Fruit fly (Drosophila melanogaster) whole organism, embryonic: Measurements from ENCODE around the gene CG15155.

Experiments used
- CG1024 ChIP-seq: fragments of 200-800 bp; sonication (Bioruptor generic); IDR thresholded peaks from 2 replicates; pipeline ENCODE4 v1.3.6; 2022; ENCODE audit warnings: missing biosample characterization, missing genetic modification characterization
- CG1529 ChIP-seq: fragments of 200-800 bp; sonication (Bioruptor generic); optimal IDR thresholded peaks from 3 replicates; lab custom pipeline; 2018; ENCODE audit warnings: missing biosample characterization, missing genetic modification characterization
- CG1603 ChIP-seq: fragments of 200-800 bp; sonication (Bioruptor generic); optimal IDR thresholded peaks from 2 replicates; lab custom pipeline; 2019; ENCODE audit warnings: missing biosample characterization, mild to moderate bottlenecking, missing genetic modification characterization, moderate library complexity
- CG16815 ChIP-seq: fragments of 200-800 bp; sonication (Bioruptor generic); optimal IDR thresholded peaks from 3 replicates; lab custom pipeline; 2017; ENCODE audit warnings: missing biosample characterization, mild to moderate bottlenecking, missing genetic modification characterization
- CG17568 ChIP-seq: fragments of 200-800 bp; sonication (Bioruptor generic); optimal IDR thresholded peaks from 2 replicates; lab custom pipeline; 2018; ENCODE audit warnings: missing biosample characterization, mild to moderate bottlenecking, missing genetic modification characterization, moderate library complexity
- CG17912 ChIP-seq: fragments of 200-800 bp; sonication (Bioruptor generic); optimal IDR thresholded peaks from 2 replicates; lab custom pipeline; 2018; ENCODE audit warnings: missing biosample characterization, mild to moderate bottlenecking, missing genetic modification characterization
- CG18764 ChIP-seq: fragments of 200-800 bp; sonication (Bioruptor generic); optimal IDR thresholded peaks from 3 replicates; lab custom pipeline; 2016; ENCODE audit warnings: missing biosample characterization, missing genetic modification characterization
- CG2199 ChIP-seq: fragments of 200-800 bp; sonication (Bioruptor generic); IDR thresholded peaks from 3 replicates; pipeline ENCODE4 v1.3.6; 2022; ENCODE audit warnings: missing biosample characterization, missing genetic modification characterization
- CG2875 ChIP-seq: fragments of 200-800 bp; sonication (Bioruptor generic); optimal IDR thresholded peaks from 2 replicates; lab custom pipeline; 2017; ENCODE audit warnings: missing biosample characterization, mild to moderate bottlenecking, missing genetic modification characterization, missing genetic modification reagents
- CG31365 ChIP-seq: fragments of 200-800 bp; sonication (Bioruptor generic); optimal IDR thresholded peaks from 2 replicates; lab custom pipeline; 2018; ENCODE audit warnings: missing biosample characterization, mild to moderate bottlenecking, missing genetic modification characterization
- CG4424 ChIP-seq: fragments of 200-800 bp; sonication (Bioruptor generic); optimal IDR thresholded peaks from 3 replicates; lab custom pipeline; 2016; ENCODE audit warnings: missing biosample characterization, missing genetic modification characterization
- CG4707 ChIP-seq: fragments of 200-800 bp; sonication (Bioruptor generic); optimal IDR thresholded peaks from 2 replicates; lab custom pipeline; 2018; ENCODE audit warnings: missing biosample characterization, mild to moderate bottlenecking, missing genetic modification characterization, moderate library complexity
- CG7372 ChIP-seq: fragments of 200-800 bp; sonication (Bioruptor generic); IDR thresholded peaks from 2 replicates; pipeline ENCODE4 v1.3.6; 2022; ENCODE audit warnings: missing biosample characterization, missing genetic modification characterization
- E2f2 ChIP-seq: fragments of 200-800 bp; sonication (Bioruptor generic); IDR thresholded peaks from 2 replicates; pipeline ENCODE4 v1.3.6; 2022; ENCODE audit warnings: missing biosample characterization, missing genetic modification characterization
- HHEX ChIP-seq: fragments of 200-800 bp; sonication (Bioruptor generic); optimal IDR thresholded peaks from 3 replicates; lab custom pipeline; 2017; ENCODE audit warnings: missing biosample characterization, mild to moderate bottlenecking, missing genetic modification characterization, missing genetic modification reagents
- Lim3 ChIP-seq: fragments of 200-800 bp; sonication (Bioruptor generic); IDR thresholded peaks from 2 replicates; pipeline ENCODE4 v1.3.6; 2022; ENCODE audit warnings: missing biosample characterization, missing genetic modification characterization
- MTF-1 ChIP-seq: fragments of 200-800 bp; sonication (Bioruptor generic); optimal IDR thresholded peaks from 2 replicates; lab custom pipeline; 2018; ENCODE audit warnings: missing biosample characterization, mild to moderate bottlenecking, missing genetic modification characterization, borderline replicate concordance
- Poxn ChIP-seq: fragments of 200-800 bp; sonication (Bioruptor generic); IDR thresholded peaks from 2 replicates; pipeline ENCODE4 v1.3.6; 2022; ENCODE audit warnings: missing biosample characterization, missing genetic modification characterization
- Xbp1 ChIP-seq: fragments of 200-800 bp; sonication (Bioruptor generic); optimal IDR thresholded peaks from 3 replicates; lab custom pipeline; 2016; ENCODE audit warnings: missing biosample characterization, mild to moderate bottlenecking, missing genetic modification characterization
- ash1 ChIP-seq: fragments of 200-800 bp; sonication (Bioruptor generic); optimal IDR thresholded peaks from 2 replicates; lab custom pipeline; 2018; ENCODE audit warnings: missing biosample characterization, mild to moderate bottlenecking, missing genetic modification characterization
- bab2 ChIP-seq: fragments of 200-800 bp; sonication (Bioruptor generic); optimal IDR thresholded peaks from 2 replicates; lab custom pipeline; 2016; ENCODE audit warnings: missing biosample characterization, missing genetic modification characterization
- cg ChIP-seq: fragments of 200-800 bp; sonication (Bioruptor generic); optimal IDR thresholded peaks from 3 replicates; lab custom pipeline; 2019; ENCODE audit warnings: missing biosample characterization, mild to moderate bottlenecking, missing genetic modification characterization, moderate library complexity
- chinmo ChIP-seq: fragments of 200-800 bp; sonication (Bioruptor generic); IDR thresholded peaks from 4 replicates; pipeline ENCODE4 v1.3.6; 2022; ENCODE audit warnings: missing biosample characterization, missing genetic modification characterization; ENCODE audit not compliant: partially characterized antibody
- corto ChIP-seq: fragments of 200-800 bp; sonication (Bioruptor generic); optimal IDR thresholded peaks from 2 replicates; lab custom pipeline; 2016; ENCODE audit warnings: missing biosample characterization, mild to moderate bottlenecking, missing genetic modification characterization, moderate library complexity
- crc ChIP-seq: fragments of 200-800 bp; sonication (Bioruptor generic); optimal IDR thresholded peaks from 2 replicates; lab custom pipeline; 2016; ENCODE audit warnings: missing biosample characterization, missing genetic modification characterization
- exex ChIP-seq: fragments of 200-800 bp; sonication (Bioruptor generic); optimal IDR thresholded peaks from 4 replicates; lab custom pipeline; 2018; ENCODE audit warnings: missing biosample characterization, mild to moderate bottlenecking, missing genetic modification characterization, moderate library complexity
- fd96Cb ChIP-seq: fragments of 200-800 bp; sonication (Bioruptor generic); optimal IDR thresholded peaks from 2 replicates; lab custom pipeline; 2018; ENCODE audit warnings: missing biosample characterization, mild to moderate bottlenecking, missing genetic modification characterization, moderate library complexity
- fru ChIP-seq: fragments of >200 bp; optimal IDR thresholded peaks from 2 replicates; lab custom pipeline; 2017
- gcm2 ChIP-seq: fragments of 200-800 bp; sonication (Bioruptor generic); optimal IDR thresholded peaks from 2 replicates; lab custom pipeline; 2016; ENCODE audit warnings: missing biosample characterization, missing genetic modification characterization
- gem ChIP-seq: fragments of 200-800 bp; sonication (Bioruptor generic); optimal IDR thresholded peaks from 2 replicates; lab custom pipeline; 2019; ENCODE audit warnings: missing biosample characterization, mild to moderate bottlenecking, missing genetic modification characterization, moderate library complexity
- gt ChIP-seq: fragments of 200-800 bp; sonication (Bioruptor generic); IDR thresholded peaks from 2 replicates; pipeline ENCODE4 v1.3.6; 2022; ENCODE audit warnings: missing biosample characterization, missing genetic modification characterization
- ken ChIP-seq: fragments of 200-800 bp; sonication (Bioruptor generic); IDR thresholded peaks from 3 replicates; pipeline ENCODE4 v1.3.6; 2022; ENCODE audit warnings: missing biosample characterization, missing genetic modification characterization
- pan ChIP-seq, 4 experiments: fragments of >200 bp in 3 of 4; fragments of 200-800 bp in 1 of 4; sonication (Bioruptor generic) in 1 of 4; optimal IDR thresholded peaks in 3 of 4; IDR thresholded peaks in 1 of 4; 2 replicates each; pipeline versions ENCODE4 v1.3.6 to Lab custom; 2017 to 2022; ENCODE audit warnings: missing biosample characterization in 2 of 4, missing genetic modification characterization in 2 of 4, mixed read lengths in 1 of 4
- peb ChIP-seq: fragments of 200-800 bp; sonication (Bioruptor generic); IDR thresholded peaks from 2 replicates; pipeline ENCODE4 v1.3.6; 2022; ENCODE audit warnings: missing biosample characterization, missing genetic modification characterization
- ro ChIP-seq: fragments of 200-800 bp; sonication (Bioruptor generic); IDR thresholded peaks from 2 replicates; pipeline ENCODE4 v1.3.6; 2022; ENCODE audit warnings: missing biosample characterization, missing genetic modification characterization
- slbo ChIP-seq: fragments of 200-800 bp; sonication (Bioruptor generic); IDR thresholded peaks from 2 replicates; pipeline ENCODE4 v1.3.6; 2022; ENCODE audit warnings: missing biosample characterization, missing genetic modification characterization
- sr ChIP-seq: fragments of 200-800 bp; sonication (Bioruptor generic); IDR thresholded peaks from 3 replicates; pipeline ENCODE4 v1.3.6; 2022; ENCODE audit warnings: missing biosample characterization, missing genetic modification characterization
- ssp ChIP-seq: fragments of 200-800 bp; sonication (Bioruptor generic); IDR thresholded peaks from 2 replicates; pipeline ENCODE4 v1.3.6; 2022; ENCODE audit warnings: missing biosample characterization, missing genetic modification characterization
- usp ChIP-seq: fragments of >200 bp; optimal IDR thresholded peaks from 2 replicates; lab custom pipeline; 2017; ENCODE audit warnings: missing biosample characterization, missing genetic modification characterization

CG15155 gene

dm6 chr2L:18154551-18154950, at the start of gene CG15155:
Gene CG15155 (plus strand): TSS chr2L:18154851.
- no peak for TF ChIP-seq CG18764 (GFP tag; lab: Kevin White, UChicago)
- no peak for TF ChIP-seq ssp (GFP tag; lab: Robert Waterston, UW)
- TF ChIP-seq Lim3 (GFP tag; lab: Robert Waterston, UW) = no peak
- TF ChIP-seq CG2199 (GFP tag; lab: Robert Waterston, UW) = no peak
- TF ChIP-seq, all 482 proteins: peak for 0

- no peak for TF ChIP-seq fru (lab: Kevin White, UChicago)
- no peak for TF ChIP-seq CG1024 (GFP tag; lab: Robert Waterston, UW)
- TF ChIP-seq HHEX (GFP tag; lab: Kevin White, UChicago) = no peak
- no peak for TF ChIP-seq exex (tag; lab: Kevin White, UChicago)
- TF ChIP-seq Xbp1 (GFP tag; lab: Kevin White, UChicago) = no peak
- TF ChIP-seq chinmo (GFP tag; lab: Robert Waterston, UW) = no peak
- no peak for TF ChIP-seq sr (GFP tag; lab: Robert Waterston, UW)
- TF ChIP-seq ken (GFP tag; lab: Robert Waterston, UW) = no peak
- no peak for TF ChIP-seq E2f2 (GFP tag; lab: Robert Waterston, UW)
- TF ChIP-seq ash1 = no peak
- TF ChIP-seq ro (GFP tag; lab: Robert Waterston, UW) = no peak
- TF ChIP-seq gem (tag; lab: Kevin White, UChicago) = no peak
- no peak for TF ChIP-seq CG1529 (GFP tag; lab: Kevin White, UChicago)
- TF ChIP-seq pan (optimal IDR thresholded peaks at IDR 0.05; lab: Kevin White, UChicago) = no peak
- no peak for TF ChIP-seq pan (GFP tag; optimal IDR thresholded peaks at IDR 0.05 in 1 of 2, IDR thresholded peaks at IDR 0.05 in 1 of 2)
- TF ChIP-seq cg (GFP tag; lab: Kevin White, UChicago) = no peak
- no peak for TF ChIP-seq bab2
- TF ChIP-seq CG17912 (GFP tag; lab: Kevin White, UChicago) = no peak
- TF ChIP-seq, all 482 proteins: peak for 0
These were observed 42.2 kb upstream of the CG15155 start for dm6 chr2L:18112435-18112834.

- TF ChIP-seq Poxn = no peak
- no peak for TF ChIP-seq fd96Cb (tag; lab: Kevin White, UChicago)
- TF ChIP-seq MTF-1 (GFP tag; lab: Kevin White, UChicago) = no peak
- no peak for TF ChIP-seq CG31365 (tag; lab: Kevin White, UChicago)
- TF ChIP-seq CG4424 (GFP tag; lab: Kevin White, UChicago) = no peak
- TF ChIP-seq gt (GFP tag; lab: Robert Waterston, UW) = no peak
- no peak for TF ChIP-seq CG4707 (GFP tag; lab: Kevin White, UChicago)
- no peak for TF ChIP-seq gcm2 (GFP tag; lab: Kevin White, UChicago)
- no peak for TF ChIP-seq CG17568 (GFP tag; lab: Kevin White, UChicago)
- no peak for TF ChIP-seq crc
- TF ChIP-seq CG1529 (GFP tag; lab: Kevin White, UChicago) = no peak
- TF ChIP-seq peb (GFP tag; lab: Robert Waterston, UW) = no peak
- TF ChIP-seq CG1603 (tag; lab: Kevin White, UChicago) = no peak
- TF ChIP-seq CG7372 (GFP tag; lab: Robert Waterston, UW) = no peak
- TF ChIP-seq corto (GFP tag; lab: Kevin White, UChicago) = no peak
- no peak for TF ChIP-seq CG16815 (GFP tag; lab: Kevin White, UChicago)
- TF ChIP-seq CG2875 (GFP tag; lab: Kevin White, UChicago) = no peak
- no peak for TF ChIP-seq usp
- TF ChIP-seq slbo (GFP tag; lab: Robert Waterston, UW) = no peak
These were observed 41.6 kb upstream of the CG15155 start, which contains the start of gene CG44476 for dm6 chr2L:18113079-18113478. Gene CG44476 (minus strand): TSS chr2L:18113179.
